Fruit fly (Drosophila melanogaster) S2 (cell line): ENCODE data around the gene Ac13E.

Source experiments
- CG8478 ChIP-seq: fragments of >200 bp; optimal IDR thresholded peaks from 2 replicates; lab custom pipeline; 2018
- CTCF ChIP-seq, 2 experiments: fragments of >200 bp; optimal IDR thresholded peaks; 2 replicates each; lab custom pipeline; 2018

- TF ChIP-seq CG8478 (lab: Kevin White, UChicago), result no peak
- TF ChIP-seq CTCF (optimal IDR thresholded peaks at IDR 0.05; lab: Kevin White, UChicago), result no peak
Observed at dm6 chrX:15593477-15594229, 39.6 kb upstream of the Ac13E start, which contains the start of gene Chsy.
